Worm (Caenorhabditis elegans) whole organism, young adult: ENCODE results near the gene flp-19.
A peak's percentile ranks its signal among the peaks of the same experiment; 100 is the strongest.

Experiments
- C06A6.2 ChIP-seq: fragments of 200-800 bp; sonication (Bioruptor generic); conservative IDR thresholded peaks from 2 replicates; pipeline ENCODE4 v1.3.6; 2022; ENCODE audit warnings: missing genetic modification characterization, missing compliant biosample characterization
- F39B2.1 ChIP-seq: fragments of 200-800 bp; sonication (Bioruptor generic); IDR thresholded peaks from 2 replicates; pipeline ENCODE4 v1.3.6; 2022; ENCODE audit warnings: missing genetic modification reagents, missing genetic modification characterization, missing compliant biosample characterization
- F49E8.2 ChIP-seq: sonication (generic microtip); optimal IDR thresholded peaks from 3 replicates; lab custom pipeline; 2017; ENCODE audit warnings: missing genetic modification characterization, mild to moderate bottlenecking, missing compliant biosample characterization, antibody characterized with exemption, moderate library complexity; ENCODE audit not compliant: insufficient read depth
- F55B11.4 ChIP-seq: sonication (generic microtip); optimal IDR thresholded peaks from 2 replicates; lab custom pipeline; 2016; ENCODE audit warnings: missing compliant biosample characterization, missing genetic modification characterization, borderline replicate concordance; ENCODE audit not compliant: insufficient read depth
- K11D2.4 ChIP-seq: fragments of 200-800 bp; sonication (Bioruptor generic); IDR thresholded peaks from 2 replicates; pipeline ENCODE4 v1.3.6; 2022; ENCODE audit warnings: missing genetic modification reagents, missing genetic modification characterization, missing compliant biosample characterization
- K12H6.12 ChIP-seq: fragments of 200-800 bp; sonication (Bioruptor generic); optimal IDR thresholded peaks from 2 replicates; lab custom pipeline; 2018; ENCODE audit warnings: mild to moderate bottlenecking, missing genetic modification characterization, missing compliant biosample characterization
- Y67H2A.10 ChIP-seq: fragments of 200-800 bp; sonication (Bioruptor generic); conservative IDR thresholded peaks from 2 replicates; pipeline ENCODE4 v1.3.6; 2022; ENCODE audit warnings: missing genetic modification reagents, missing genetic modification characterization, missing compliant biosample characterization
- Y79H2A.3 ChIP-seq: fragments of 200-800 bp; sonication (Bioruptor generic); conservative IDR thresholded peaks from 2 replicates; pipeline ENCODE4 v1.3.6; 2022; ENCODE audit warnings: missing genetic modification reagents, missing genetic modification characterization, missing compliant biosample characterization
- akir-1 ChIP-seq: fragments of 200-800 bp; sonication (Bioruptor generic); optimal IDR thresholded peaks from 2 replicates; lab custom pipeline; 2018; ENCODE audit warnings: mild to moderate bottlenecking, missing genetic modification characterization, moderate library complexity, missing compliant biosample characterization
- attf-3 ChIP-seq: fragments of 200-800 bp; sonication (Bioruptor generic); conservative IDR thresholded peaks from 2 replicates; pipeline ENCODE4 v1.3.6; 2022; ENCODE audit warnings: missing genetic modification reagents, missing genetic modification characterization, missing compliant biosample characterization
- attf-5 ChIP-seq: fragments of 200-800 bp; sonication (Bioruptor generic); optimal IDR thresholded peaks from 2 replicates; lab custom pipeline; 2018; ENCODE audit warnings: mild to moderate bottlenecking, missing genetic modification characterization, missing compliant biosample characterization
- ceh-27 ChIP-seq: fragments of 200-800 bp; sonication (Bioruptor generic); optimal IDR thresholded peaks from 2 replicates; lab custom pipeline; 2018; ENCODE audit warnings: mild to moderate bottlenecking, missing genetic modification characterization, moderate library complexity, missing compliant biosample characterization
- ceh-91 ChIP-seq: fragments of 200-800 bp; sonication (Bioruptor generic); IDR thresholded peaks from 2 replicates; pipeline ENCODE4 v1.3.6; 2022; ENCODE audit warnings: missing genetic modification reagents, missing genetic modification characterization, missing compliant biosample characterization
- chd-7 ChIP-seq: sonication (generic microtip); optimal IDR thresholded peaks from 2 replicates; lab custom pipeline; 2016; ENCODE audit warnings: mild to moderate bottlenecking, missing genetic modification characterization, moderate library complexity, missing compliant biosample characterization
- die-1 ChIP-seq: sonication (generic microtip); optimal IDR thresholded peaks from 2 replicates; lab custom pipeline; 2016; ENCODE audit warnings: missing genotype, mild to moderate bottlenecking, missing genetic modification characterization, missing compliant biosample characterization
- dox-1 ChIP-seq: fragments of 200-800 bp; sonication (Bioruptor generic); IDR thresholded peaks from 2 replicates; pipeline ENCODE4 v1.3.6; 2022; ENCODE audit warnings: missing genetic modification reagents, missing genetic modification characterization, missing compliant biosample characterization
- dpff-1 ChIP-seq: sonication (generic microtip); optimal IDR thresholded peaks from 2 replicates; lab custom pipeline; 2017; ENCODE audit warnings: mild to moderate bottlenecking, missing genetic modification characterization, missing compliant biosample characterization
- ekl-4 ChIP-seq: fragments of 200-800 bp; sonication (Bioruptor generic); IDR thresholded peaks from 2 replicates; pipeline ENCODE4 v1.3.6; 2022; ENCODE audit warnings: missing genetic modification reagents, missing genetic modification characterization, missing compliant biosample characterization
- fkh-3 ChIP-seq: sonication (generic microtip); optimal IDR thresholded peaks from 2 replicates; lab custom pipeline; 2016; ENCODE audit warnings: mild to moderate bottlenecking, missing genetic modification characterization, missing compliant biosample characterization
- hmg-1.2 ChIP-seq: fragments of 200-800 bp; sonication (Bioruptor generic); IDR thresholded peaks from 2 replicates; pipeline ENCODE4 v1.3.6; 2022; ENCODE audit warnings: missing genetic modification reagents, missing genetic modification characterization, missing compliant biosample characterization
- let-526 ChIP-seq: fragments of 200-800 bp; sonication (Bioruptor generic); IDR thresholded peaks from 2 replicates; pipeline ENCODE4 v1.3.6; 2022; ENCODE audit warnings: missing genetic modification reagents, missing genetic modification characterization, missing compliant biosample characterization
- lin-26 ChIP-seq: fragments of 200-800 bp; sonication (Bioruptor generic); IDR thresholded peaks from 2 replicates; pipeline ENCODE4 v1.3.6; 2022; ENCODE audit warnings: missing genetic modification reagents, missing genetic modification characterization, missing compliant biosample characterization
- lin-35 ChIP-seq, 3 experiments: fragments of 150-350 bp in 2 of 3; sonication (generic microtip) in 1 of 3; optimal IDR thresholded peaks; 2 replicates each; lab custom pipeline; 2014 to 2018; ENCODE audit warnings: missing biosample characterization in 3 of 3, missing genetic modification characterization in 3 of 3, missing genetic modification reagents in 3 of 3
- lin-40 ChIP-seq: sonication (generic microtip); optimal IDR thresholded peaks from 2 replicates; lab custom pipeline; 2016; ENCODE audit warnings: missing genetic modification characterization, mild to moderate bottlenecking, missing compliant biosample characterization, missing genotype, missing genetic modification reagents
- lir-1 ChIP-seq: fragments of 200-800 bp; sonication (Bioruptor generic); conservative IDR thresholded peaks from 2 replicates; pipeline ENCODE4 v1.3.6; 2022; ENCODE audit warnings: missing genetic modification reagents, missing genetic modification characterization, missing compliant biosample characterization
- madf-10 ChIP-seq: sonication (generic microtip); optimal IDR thresholded peaks from 2 replicates; lab custom pipeline; 2016; ENCODE audit warnings: mild to moderate bottlenecking, missing genetic modification characterization, missing compliant biosample characterization
- madf-3 ChIP-seq: fragments of 200-800 bp; sonication (Bioruptor generic); IDR thresholded peaks from 2 replicates; pipeline ENCODE4 v1.3.6; 2022; ENCODE audit warnings: missing genetic modification reagents, missing genetic modification characterization, missing compliant biosample characterization
- madf-8 ChIP-seq: fragments of 200-800 bp; sonication (Bioruptor generic); conservative IDR thresholded peaks from 2 replicates; pipeline ENCODE4 v1.3.6; 2022; ENCODE audit warnings: missing genetic modification reagents, missing genetic modification characterization, missing compliant biosample characterization
- nhr-80 ChIP-seq: sonication (generic microtip); optimal IDR thresholded peaks from 2 replicates; lab custom pipeline; 2016; ENCODE audit warnings: missing genetic modification characterization, missing compliant biosample characterization
- pbrm-1 ChIP-seq: fragments of 200-800 bp; sonication (Bioruptor generic); IDR thresholded peaks from 2 replicates; pipeline ENCODE4 v1.3.6; 2022; ENCODE audit warnings: missing genetic modification reagents, missing genetic modification characterization, missing compliant biosample characterization
- rcor-1 ChIP-seq: fragments of 200-800 bp; sonication (Bioruptor generic); IDR thresholded peaks from 2 replicates; pipeline ENCODE4 v1.3.6; 2022; ENCODE audit warnings: missing genetic modification reagents, missing genetic modification characterization, missing compliant biosample characterization
- sdz-38 ChIP-seq: sonication (generic microtip); optimal IDR thresholded peaks from 2 replicates; lab custom pipeline; 2016; ENCODE audit warnings: missing genotype, missing genetic modification characterization, missing compliant biosample characterization
- snpc-4 ChIP-seq, 5 experiments: fragments of 150-350 bp in 1 of 5; sonication (generic microtip) in 4 of 5; optimal IDR thresholded peaks; 2 replicates each; lab custom pipeline; 2014 to 2018; ENCODE audit warnings: missing genetic modification characterization in 5 of 5, missing biosample characterization in 3 of 5, antibody characterized with exemption in 2 of 5, mild to moderate bottlenecking in 2 of 5, missing compliant biosample characterization in 2 of 5, missing genotype in 2 of 5, moderate library complexity in 2 of 5, missing genetic modification reagents in 1 of 5
- somi-1 ChIP-seq: fragments of 200-800 bp; sonication (Bioruptor generic); optimal IDR thresholded peaks from 2 replicates; lab custom pipeline; 2018; ENCODE audit warnings: mild to moderate bottlenecking, missing genetic modification characterization, missing compliant biosample characterization
- unc-62 ChIP-seq: fragments of 150-350 bp; optimal IDR thresholded peaks from 2 replicates; lab custom pipeline; 2014; ENCODE audit warnings: missing biosample characterization, missing genetic modification reagents, missing genetic modification characterization
- zfh-2 ChIP-seq: fragments of 200-800 bp; sonication (Bioruptor generic); conservative IDR thresholded peaks from 2 replicates; pipeline ENCODE4 v1.3.6; 2022; ENCODE audit warnings: missing genetic modification reagents, missing genetic modification characterization, missing compliant biosample characterization
- ztf-18 ChIP-seq: sonication (generic microtip); optimal IDR thresholded peaks from 2 replicates; lab custom pipeline; 2016; ENCODE audit warnings: missing genotype, mild to moderate bottlenecking, missing genetic modification characterization, missing compliant biosample characterization
- ztf-22 ChIP-seq: fragments of 200-800 bp; sonication (Bioruptor generic); optimal IDR thresholded peaks from 2 replicates; lab custom pipeline; 2018; ENCODE audit warnings: mild to moderate bottlenecking, missing genetic modification characterization, moderate library complexity, missing compliant biosample characterization
- ztf-26 ChIP-seq: sonication (generic microtip); optimal IDR thresholded peaks from 2 replicates; lab custom pipeline; 2017; ENCODE audit warnings: missing genetic modification characterization, missing compliant biosample characterization

The flp-19 gene

DNA sequence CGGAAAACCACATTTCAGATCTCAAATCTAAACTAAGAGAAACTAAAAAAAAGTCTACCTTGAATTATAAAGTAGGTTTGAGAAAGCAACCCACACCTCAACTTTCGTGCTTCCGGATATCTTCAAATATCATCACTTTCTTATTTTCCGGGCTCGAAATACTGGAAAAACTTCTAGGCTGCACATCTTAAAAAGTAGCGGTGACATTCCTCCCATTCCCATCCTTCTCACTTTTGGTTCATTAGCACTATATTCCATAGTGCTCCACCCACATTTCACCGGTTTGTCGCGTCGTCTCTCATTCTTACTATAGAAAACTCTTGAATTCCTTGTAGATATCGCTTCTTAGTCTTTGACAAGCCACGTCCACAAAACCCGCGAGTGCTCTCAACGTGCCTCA lies at the start of gene flp-19:
Gene flp-19 (plus strand): TSS at position 301 of the 400 bp plus-strand sequence.
- no peak for TF ChIP-seq ztf-26 (tag; lab: Kevin White, UChicago)
- no peak for TF ChIP-seq dpff-1 (tag; lab: Kevin White, UChicago)
- no peak for TF ChIP-seq unc-62
- TF ChIP-seq F39B2.1 (GFP tag; lab: Robert Waterston, UW), result no peak
- no peak for TF ChIP-seq akir-1 (GFP tag; lab: Kevin White, UChicago)
- no peak for TF ChIP-seq F49E8.2 (tag; lab: Kevin White, UChicago)
- no peak for TF ChIP-seq fkh-3
- no peak for TF ChIP-seq madf-3
- TF ChIP-seq ztf-22, result no peak
- no peak for TF ChIP-seq C06A6.2 (GFP tag; lab: Robert Waterston, UW)
- TF ChIP-seq madf-8, result no peak

DNA sequence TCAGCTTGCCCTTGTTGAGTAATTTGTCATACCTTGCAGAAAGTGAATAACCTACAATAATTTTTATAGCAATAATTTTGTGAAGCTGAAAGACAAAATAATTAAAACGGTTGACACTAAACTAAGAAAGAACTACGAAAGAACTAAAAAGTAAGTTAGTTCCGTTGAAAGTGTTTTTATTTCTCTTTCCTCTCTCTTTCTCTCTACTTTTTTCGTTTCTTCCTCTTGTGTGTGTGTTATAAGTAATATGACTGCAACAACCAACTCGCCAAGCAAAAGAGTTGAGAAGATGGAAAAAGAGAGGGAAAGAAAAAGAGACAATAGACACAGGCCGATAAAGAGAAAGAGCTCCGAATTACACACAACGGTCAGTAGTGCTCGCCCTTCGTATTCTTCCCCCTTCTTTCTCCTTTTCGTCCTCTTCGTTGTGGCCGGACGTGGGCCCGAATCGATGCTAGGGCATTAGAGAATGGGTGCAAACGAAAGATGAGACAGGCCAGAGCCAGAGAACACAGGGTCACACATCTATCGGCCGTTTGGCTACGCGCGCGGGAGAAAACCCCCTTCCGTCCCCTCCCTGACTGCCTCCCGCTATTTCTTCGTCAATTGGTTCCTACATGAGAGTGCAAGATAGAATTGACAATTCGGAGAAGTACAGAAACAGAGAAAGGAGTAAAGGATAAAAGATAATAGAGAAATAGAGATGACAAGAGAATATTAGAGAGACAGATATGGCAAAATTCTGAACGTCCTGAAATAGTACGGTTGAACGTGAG lies 49.1 kb upstream of the flp-19 start, which contains the start of gene syd-2:
Gene syd-2 (minus strand): TSS at position 51 of the 776 bp plus-strand sequence.
- 0 out of 2 replicates have a peak, but pooled peaks have one; percentile 20 for TF ChIP-seq ekl-4 (GFP tag; lab: Robert Waterston, UW)
- no peak for TF ChIP-seq ceh-91 (GFP tag; lab: Robert Waterston, UW)
- TF ChIP-seq lir-1 (GFP tag; lab: Robert Waterston, UW), result 0 out of 2 replicates have a peak, but pooled peaks have one; percentile 32
- 0 out of 2 replicates have a peak, but pooled peaks have one; percentile 12 for TF ChIP-seq rcor-1 (GFP tag; lab: Robert Waterston, UW)
- 0 out of 2 replicates have a peak, but pooled peaks have one; percentile 66 for TF ChIP-seq madf-3
- TF ChIP-seq somi-1 (GFP tag; lab: Kevin White, UChicago), result peak; percentile 75
- TF ChIP-seq sdz-38, result no peak
- no peak for TF ChIP-seq fkh-3
- peak; percentile 81 for TF ChIP-seq nhr-80
- TF ChIP-seq attf-5 (GFP tag; lab: Kevin White, UChicago), result peak; percentile 77
- TF ChIP-seq lin-26 (GFP tag; lab: Robert Waterston, UW), result peak; percentile 9; the same call in 1 of the 2 replicates
- TF ChIP-seq hmg-1.2 (GFP tag; lab: Robert Waterston, UW), result peak; percentile 39; the same call in 1 of the 2 replicates
- peak; percentile 32; the same call in 1 of the 2 replicates for TF ChIP-seq pbrm-1 (GFP tag; lab: Robert Waterston, UW)
- TF ChIP-seq madf-10, result peak; percentile 16
- no peak for TF ChIP-seq Y67H2A.10 (GFP tag; lab: Robert Waterston, UW)
- peak; percentile 5 for TF ChIP-seq ztf-18
- TF ChIP-seq zfh-2 (GFP tag; lab: Robert Waterston, UW), result peak; percentile 98
- peak in 1 of 3 experiments; percentile 11 for TF ChIP-seq lin-35 (GFP tag; optimal IDR thresholded peaks at IDR 0.05; lab: Kevin White, UChicago)
- TF ChIP-seq K11D2.4 (GFP tag; lab: Robert Waterston, UW), result peak; percentile 35; the same call in 1 of the 2 replicates
- TF ChIP-seq dox-1, result peak; percentile 77
- TF ChIP-seq Y79H2A.3 (GFP tag; lab: Robert Waterston, UW), result no peak
- 0 out of 2 replicates have a peak, but pooled peaks have one; percentile 19 for TF ChIP-seq let-526 (GFP tag; lab: Robert Waterston, UW)
- TF ChIP-seq ztf-26 (tag; lab: Kevin White, UChicago), result peak; percentile 37
- no peak for TF ChIP-seq attf-3
- no peak for TF ChIP-seq F55B11.4 (tag; lab: Kevin White, UChicago)
- peak; percentile 55 for TF ChIP-seq chd-7
- peak; percentile 88 for TF ChIP-seq K12H6.12
- peak; percentile 22 for TF ChIP-seq die-1 (tag; lab: Kevin White, UChicago)
- TF ChIP-seq snpc-4 (GFP tag; optimal IDR thresholded peaks at IDR 0.05; lab: Kevin White, UChicago), result peak; percentile 46
- peak in 2 of 4 experiments; percentile 14 to 21 for TF ChIP-seq snpc-4 (tag; optimal IDR thresholded peaks at IDR 0.05; lab: Kevin White, UChicago)
- no peak for TF ChIP-seq F39B2.1 (GFP tag; lab: Robert Waterston, UW)
- TF ChIP-seq lin-40 (tag; lab: Kevin White, UChicago), result peak; percentile 64
- TF ChIP-seq ceh-27 (GFP tag; lab: Kevin White, UChicago), result peak; percentile 56
